Worm (Caenorhabditis elegans) whole organism, L4 larva: Measurements from ENCODE around the gene psr-1.
A peak's percentile ranks its signal among the peaks of the same experiment; 100 is the strongest.

ENCODE experiments used
- F44E2.7 ChIP-seq: fragments of 200-800 bp; sonication (Bioruptor generic); IDR thresholded peaks from 2 replicates; pipeline ENCODE4 v2.1.2; 2022; ENCODE audit warnings: missing genetic modification characterization, missing compliant biosample characterization
- F49E8.2 ChIP-seq: sonication (generic microtip); optimal IDR thresholded peaks from 2 replicates; lab custom pipeline; 2016; ENCODE audit warnings: missing compliant biosample characterization, mild to moderate bottlenecking, missing genetic modification characterization, borderline replicate concordance
- ama-1 ChIP-seq: fragments of 150-350 bp; optimal IDR thresholded peaks from 2 replicates; lab custom pipeline; 2014; ENCODE audit warnings: inconsistent platforms, mixed read lengths
- fkh-10 ChIP-seq: fragments of 150-350 bp; optimal IDR thresholded peaks from 2 replicates; lab custom pipeline; 2014; ENCODE audit warnings: missing biosample characterization, missing genetic modification reagents, missing genetic modification characterization
- hlh-11 ChIP-seq: fragments of 200-800 bp; sonication (Bioruptor generic); optimal IDR thresholded peaks from 2 replicates; lab custom pipeline; 2018; ENCODE audit warnings: mild to moderate bottlenecking, missing genetic modification characterization, missing compliant biosample characterization
- lin-15B ChIP-seq: fragments of 150-350 bp; sonication (generic microtip); optimal IDR thresholded peaks from 3 replicates; lab custom pipeline; 2014; ENCODE audit warnings: missing biosample characterization, missing genetic modification characterization
- lir-3 ChIP-seq: sonication (generic microtip); optimal IDR thresholded peaks from 2 replicates; lab custom pipeline; 2016; ENCODE audit warnings: mild to moderate bottlenecking, missing genetic modification characterization, missing compliant biosample characterization
- madf-5 ChIP-seq, 2 experiments: fragments of 200-800 bp; sonication (Bioruptor generic); IDR thresholded peaks; 2 replicates each; pipeline ENCODE4 v1.3.6; 2022; ENCODE audit warnings: missing compliant biosample characterization in 2 of 2, missing genetic modification characterization in 2 of 2
- pha-4 ChIP-seq, 2 experiments: fragments of 150-350 bp in 1 of 2; fragments of 200-800 bp in 1 of 2; sonication (Bioruptor generic) in 1 of 2; IDR thresholded peaks in 1 of 2; optimal IDR thresholded peaks in 1 of 2; 2 replicates each; pipeline versions ENCODE4 v1.3.6 to Lab custom; 2014 to 2022; ENCODE audit warnings: missing genetic modification characterization in 2 of 2, missing genetic modification reagents in 2 of 2, missing biosample characterization in 1 of 2, missing compliant biosample characterization in 1 of 2
- unc-39 ChIP-seq: sonication (generic microtip); optimal IDR thresholded peaks from 2 replicates; lab custom pipeline; 2017; ENCODE audit warnings: missing biosample characterization, missing genetic modification characterization
- zip-2 ChIP-seq: fragments of 150-350 bp; optimal IDR thresholded peaks from 2 replicates; lab custom pipeline; 2014; ENCODE audit warnings: missing biosample characterization, missing genetic modification characterization
- ztf-11 ChIP-seq: fragments of 150-350 bp; optimal IDR thresholded peaks from 2 replicates; lab custom pipeline; 2014; ENCODE audit warnings: missing biosample characterization, missing genetic modification characterization

DNA sequence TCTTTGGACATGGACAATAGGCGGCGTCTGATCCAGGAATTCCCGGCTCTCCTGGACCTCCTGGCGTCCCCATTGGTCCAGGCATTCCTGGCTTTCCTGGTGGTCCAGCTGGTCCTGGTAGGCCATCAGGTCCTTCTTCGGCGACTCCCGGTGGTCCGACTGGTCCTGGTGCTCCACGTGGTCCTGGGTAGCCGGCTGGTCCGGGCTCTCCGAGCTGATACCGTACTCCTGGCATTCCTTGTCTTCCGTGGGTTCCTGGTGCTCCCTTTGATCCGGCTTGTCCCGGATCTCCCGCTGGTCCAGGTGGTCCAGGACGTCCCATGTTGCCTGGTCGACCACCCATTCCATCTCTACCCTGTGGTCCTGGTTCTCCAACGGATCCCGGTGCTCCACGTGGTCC is 2.9 kb downstream of the psr-1 start:
- TF ChIP-seq lin-15B (tag; lab: Kevin White, UChicago) (no peak), zip-2 (tag; lab: Kevin White, UChicago) (no peak), pha-4 (GFP tag; IDR thresholded peaks at IDR 0.05; lab: Robert Waterston, UW) (no peak), pha-4 (tag; optimal IDR thresholded peaks at IDR 0.05; lab: Kevin White, UChicago) (no peak), lir-3 (no peak), madf-5 (GFP tag; IDR thresholded peaks at IDR 0.05; lab: Robert Waterston, UW) (0 out of 4 replicates have a peak, but pooled peaks of 1 of the 2 experiments have one; percentile 66), hlh-11 (no peak), F44E2.7 (GFP tag; lab: Robert Waterston, UW) (0 out of 2 replicates have a peak, but pooled peaks have one; percentile 16), unc-39 (tag; lab: Kevin White, UChicago) (no peak), ama-1 (lab: Kevin White, UChicago) (no peak), ztf-11 (tag; lab: Kevin White, UChicago) (no peak), F49E8.2 (tag; lab: Kevin White, UChicago) (no peak), fkh-10 (GFP tag; lab: Kevin White, UChicago) (no peak)
